Worm (Caenorhabditis elegans): ENCODE data around the gene F13H8.8.

DNA sequence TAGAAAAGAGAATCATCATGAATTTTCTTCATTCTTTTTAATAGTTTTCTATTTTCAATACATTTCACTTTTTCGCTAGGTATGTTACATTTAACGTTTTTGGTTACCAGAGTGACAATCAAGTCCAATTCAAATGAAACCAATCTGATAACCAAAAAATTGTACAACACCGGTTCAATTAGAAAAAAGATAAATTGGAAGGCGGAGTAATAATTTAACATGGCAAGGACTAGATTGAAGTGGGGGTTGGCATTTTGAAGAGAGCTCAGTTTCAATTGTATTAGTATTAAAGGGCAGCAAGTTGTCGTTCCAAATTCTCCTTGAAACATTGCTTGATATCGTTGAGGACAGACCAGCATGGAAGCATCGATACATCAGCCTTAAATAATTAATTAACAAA, 15.2 kb downstream of the F13H8.8 start:
- no peak for TF ChIP-seq lin-39 (tag; optimal IDR thresholded peaks at IDR 0.05)
- TF ChIP-seq elt-1 (tag; optimal IDR thresholded peaks at IDR 0.05), result no peak
- no peak for TF ChIP-seq blmp-1 (tag; optimal IDR thresholded peaks at IDR 0.05; ENCODE audit: insufficient read depth)
- TF ChIP-seq snpc-4 (tag; optimal IDR thresholded peaks at IDR 0.05), result no peak
- TF ChIP-seq nhr-25 (tag; optimal IDR thresholded peaks at IDR 0.05), result no peak
- no peak for TF ChIP-seq aly-2 (tag; optimal IDR thresholded peaks at IDR 0.05)
- TF ChIP-seq egl-27 (tag; optimal IDR thresholded peaks at IDR 0.05), result no peak
- no peak for TF ChIP-seq nhr-12 (tag; optimal IDR thresholded peaks at IDR 0.05)
- no peak for TF ChIP-seq unc-39 (tag; optimal IDR thresholded peaks at IDR 0.05)
- TF ChIP-seq zag-1 (tag; optimal IDR thresholded peaks at IDR 0.05), result no peak
- no peak for TF ChIP-seq ceh-82 (tag; optimal IDR thresholded peaks at IDR 0.05)
- TF ChIP-seq nhr-10 (tag; optimal IDR thresholded peaks at IDR 0.05), result no peak
- TF ChIP-seq ceh-16 (tag; optimal IDR thresholded peaks at IDR 0.05), result no peak
- TF ChIP-seq nhr-237 (tag; optimal IDR thresholded peaks at IDR 0.05), result no peak
